Worm (Caenorhabditis elegans): ENCODE data around the gene cyp-31A3.

cyp-31A3 gene

ce11 chrIV:4749728-4750278 is 11.0 kb upstream of the cyp-31A3 start, which contains the start of the genes rpl-20 and Y17G9B.5 (continued):
- TF ChIP-seq lin-32 (GFP tag; optimal IDR thresholded peaks at IDR 0.05): peak; percentile 78

- no peak for TF ChIP-seq snpc-4 (tag; optimal IDR thresholded peaks at IDR 0.05)
- TF ChIP-seq pha-4 (tag; optimal IDR thresholded peaks at IDR 0.05): no peak
These were observed 9.0 kb upstream of the cyp-31A3 start, which contains the start of gene Y17G9B.4 for ce11 chrIV:4751814-4752213. Gene Y17G9B.4, plus strand, starts transcription at chrIV:4752119.

- TF ChIP-seq sptf-1 (tag; optimal IDR thresholded peaks at IDR 0.05): no peak
- peak; percentile 71 for TF ChIP-seq cnd-1 (tag; optimal IDR thresholded peaks at IDR 0.05)
- TF ChIP-seq mls-2 (tag; optimal IDR thresholded peaks at IDR 0.05): peak; percentile 38
- no peak for TF ChIP-seq elt-3 (tag; optimal IDR thresholded peaks at IDR 0.05)
- TF ChIP-seq ces-1 (GFP tag; optimal IDR thresholded peaks at IDR 0.05): peak; percentile 10
These were observed 4.8 kb upstream of the cyp-31A3 start, which contains the start of the genes fbxb-77 and Y17G9B.11 for ce11 chrIV:4755929-4756655. Gene fbxb-77, minus strand, starts transcription at chrIV:4756157. Gene Y17G9B.11, plus strand, starts transcription at chrIV:4756605.

- TF ChIP-seq unc-120 (tag; optimal IDR thresholded peaks at IDR 0.05; ENCODE audit: poor library complexity, severe bottlenecking): no peak
- TF ChIP-seq sptf-1 (tag; optimal IDR thresholded peaks at IDR 0.05): peak; percentile 9
These were observed 2.2 kb upstream of the cyp-31A3 start, which contains the start of gene Y17G9B.8 for ce11 chrIV:4758659-4759058. Gene Y17G9B.8, minus strand, starts transcription at chrIV:4758840.

ce11 chrIV:4762990-4763545 is 2.2 kb downstream of the cyp-31A3 start:
- TF ChIP-seq lsy-2 (tag; optimal IDR thresholded peaks at IDR 0.05): peak; percentile 4

ce11 chrIV:4763844-4764243 is 3.0 kb downstream of the cyp-31A3 start, which contains the start of gene Y17G9B.2:
Gene Y17G9B.2, plus strand, starts transcription at chrIV:4764144.
- TF ChIP-seq hlh-1 (tag; optimal IDR thresholded peaks at IDR 0.05) (no peak), ceh-43 (GFP tag; optimal IDR thresholded peaks at IDR 0.05) (no peak), nhr-12 (tag; optimal IDR thresholded peaks at IDR 0.05) (no peak), mab-5 (tag; optimal IDR thresholded peaks at IDR 0.05) (no peak), mep-1 (tag; optimal IDR thresholded peaks at IDR 0.05) (no peak), elt-1 (tag; optimal IDR thresholded peaks at IDR 0.05; ENCODE audit: borderline replicate concordance, insufficient read depth) (no peak), flh-1 (GFP tag; optimal IDR thresholded peaks at IDR 0.05) (no peak)

ce11 chrIV:4764422-4764821 is 3.6 kb downstream of the cyp-31A3 start, which contains the start of gene npp-26:
Gene npp-26, plus strand, starts transcription at chrIV:4764722.
- TF ChIP-seq unc-39 (tag; optimal IDR thresholded peaks at IDR 0.05): no peak
- TF ChIP-seq ztf-11 (tag; optimal IDR thresholded peaks at IDR 0.05): no peak
- no peak for TF ChIP-seq cnd-1 (tag; optimal IDR thresholded peaks at IDR 0.05)
- no peak for TF ChIP-seq nhr-237 (tag; optimal IDR thresholded peaks at IDR 0.05)
- TF ChIP-seq nhr-12 (tag; optimal IDR thresholded peaks at IDR 0.05): no peak
- no peak for TF ChIP-seq hlh-1 (tag; optimal IDR thresholded peaks at IDR 0.05)
- TF ChIP-seq snpc-4 (tag; optimal IDR thresholded peaks at IDR 0.05): no peak
- no peak for TF ChIP-seq sptf-1 (tag; optimal IDR thresholded peaks at IDR 0.05)
- TF ChIP-seq ceh-83 (GFP tag; optimal IDR thresholded peaks at IDR 0.05): no peak
- no peak for TF ChIP-seq sem-2 (GFP tag; optimal IDR thresholded peaks at IDR 0.05)
- no peak for TF ChIP-seq pha-4 (tag; optimal IDR thresholded peaks at IDR 0.05)
- TF ChIP-seq nhr-2 (tag; optimal IDR thresholded peaks at IDR 0.05): no peak
- TF ChIP-seq tbx-8 (GFP tag; optimal IDR thresholded peaks at IDR 0.05): no peak
- no peak for TF ChIP-seq lsy-2 (tag; optimal IDR thresholded peaks at IDR 0.05)
- no peak for TF ChIP-seq ceh-39 (tag; optimal IDR thresholded peaks at IDR 0.05)
- no peak for TF ChIP-seq ceh-43 (GFP tag; optimal IDR thresholded peaks at IDR 0.05)
- TF ChIP-seq unc-62 (GFP tag; optimal IDR thresholded peaks at IDR 0.05): no peak
- TF ChIP-seq elt-3 (tag; optimal IDR thresholded peaks at IDR 0.05): no peak
- TF ChIP-seq zip-8 (tag; optimal IDR thresholded peaks at IDR 0.05): no peak
- no peak for TF ChIP-seq unc-120 (tag; optimal IDR thresholded peaks at IDR 0.05; ENCODE audit: poor library complexity, severe bottlenecking)

Data from whole organism, mixed stage, embryonic.